Fruit fly (Drosophila melanogaster): ENCODE measurements around the gene Rsod.
A peak's percentile ranks its signal among the peaks of the same experiment; 100 is the strongest.

The Rsod gene

dm6 chr3R:30208766-30209484, 37.9 kb upstream of the Rsod start, which contains the start of gene RpS7 (continued):
- peak; percentile 55 for TF ChIP-seq CG10654 (GFP tag; optimal IDR thresholded peaks at IDR 0.05)
- TF ChIP-seq Usf (GFP tag; optimal IDR thresholded peaks at IDR 0.05), result peak; percentile 37
- peak; percentile 71 for TF ChIP-seq unpg (GFP tag; optimal IDR thresholded peaks at IDR 0.05)
- peak; percentile 39; the same call in 1 of the 2 replicates for TF ChIP-seq ssp (GFP tag; IDR thresholded peaks at IDR 0.05)
- TF ChIP-seq pum (GFP tag; optimal IDR thresholded peaks at IDR 0.05), result no peak
- TF ChIP-seq tx (GFP tag; optimal IDR thresholded peaks at IDR 0.05), result peak; percentile 15
- peak; percentile 45 for TF ChIP-seq Dip3 (GFP tag; optimal IDR thresholded peaks at IDR 0.05)
- no peak; the same call in 1 of the 2 replicates for TF ChIP-seq al (GFP tag; IDR thresholded peaks at IDR 0.05)
- peak; percentile 50 for TF ChIP-seq CG4854 (GFP tag; optimal IDR thresholded peaks at IDR 0.05)
- TF ChIP-seq btn (GFP tag; optimal IDR thresholded peaks at IDR 0.05), result peak; percentile 28
- TF ChIP-seq CG10431 (GFP tag; optimal IDR thresholded peaks at IDR 0.05), result peak; percentile 77
- TF ChIP-seq stwl (tag; optimal IDR thresholded peaks at IDR 0.05), result peak; percentile 55
- TF ChIP-seq CG7987 (GFP tag; optimal IDR thresholded peaks at IDR 0.05), result peak; percentile 93
- peak; percentile 49 for TF ChIP-seq CG18599 (GFP tag; optimal IDR thresholded peaks at IDR 0.05)
- TF ChIP-seq Awh (GFP tag; IDR thresholded peaks at IDR 0.05), result peak; percentile 83
- TF ChIP-seq trem (tag; optimal IDR thresholded peaks at IDR 0.05), result peak; percentile 34
- no peak for TF ChIP-seq vfl (GFP tag; optimal IDR thresholded peaks at IDR 0.05)
- TF ChIP-seq CG11085 (GFP tag; IDR thresholded peaks at IDR 0.05), result peak; percentile 80
- TF ChIP-seq run (tag; optimal IDR thresholded peaks at IDR 0.05), result peak; percentile 67
- peak; percentile 78 for TF ChIP-seq schlank (tag; optimal IDR thresholded peaks at IDR 0.05)
- peak in 1 of 3 experiments; percentile 30 for TF ChIP-seq lola (GFP tag; optimal IDR thresholded peaks at IDR 0.05)
- peak; percentile 78 for TF ChIP-seq CG17829 (tag; optimal IDR thresholded peaks at IDR 0.05)
- TF ChIP-seq Doc2 (GFP tag; IDR thresholded peaks at IDR 0.05), result no peak
- peak; percentile 54 for TF ChIP-seq pzg (GFP tag; optimal IDR thresholded peaks at IDR 0.05)
- TF ChIP-seq CG18011 (GFP tag; optimal IDR thresholded peaks at IDR 0.05), result peak; percentile 28
- no peak; the same call in 1 of the 2 replicates for TF ChIP-seq Taf1 (GFP tag; IDR thresholded peaks at IDR 0.05)
- peak; percentile 57; the same call in 1 of the 2 replicates for TF ChIP-seq CG43689 (GFP tag; IDR thresholded peaks at IDR 0.05)
- TF ChIP-seq crp (GFP tag; optimal IDR thresholded peaks at IDR 0.05), result peak in 1 of 2 experiments; percentile 35
- TF ChIP-seq D19A (tag; optimal IDR thresholded peaks at IDR 0.05), result peak; percentile 31
- no peak for TF ChIP-seq corto (GFP tag; optimal IDR thresholded peaks at IDR 0.05)
- TF ChIP-seq CG3163 (GFP tag; optimal IDR thresholded peaks at IDR 0.05), result peak; percentile 22
- TF ChIP-seq Eip74EF (GFP tag; optimal IDR thresholded peaks at IDR 0.05), result peak in 1 of 2 experiments; percentile 75
- TF ChIP-seq chm (GFP tag; IDR thresholded peaks at IDR 0.05), result peak; percentile 85
- peak; percentile 78 for TF ChIP-seq Asciz (GFP tag; optimal IDR thresholded peaks at IDR 0.05)
- peak; percentile 69; the same call in 2 of the 3 replicates for TF ChIP-seq Optix (GFP tag; IDR thresholded peaks at IDR 0.05)
- TF ChIP-seq bsh (GFP tag; optimal IDR thresholded peaks at IDR 0.05), result peak; percentile 48 to 65
- no peak for TF ChIP-seq abd-A (tag; optimal IDR thresholded peaks at IDR 0.05)
- peak; percentile 72 for TF ChIP-seq Fer3 (tag; optimal IDR thresholded peaks at IDR 0.05)
- TF ChIP-seq CG11723 (GFP tag; optimal IDR thresholded peaks at IDR 0.05), result peak; percentile 60
- TF ChIP-seq crc (GFP tag; optimal IDR thresholded peaks at IDR 0.05), result peak; percentile 30
- TF ChIP-seq Dll (GFP tag; IDR thresholded peaks at IDR 0.05; ENCODE audit: partially characterized antibody), result peak; percentile 99
- peak in 1 of 2 experiments; percentile 71 for TF ChIP-seq eve (GFP tag; optimal IDR thresholded peaks at IDR 0.05)
- peak; percentile 27 for TF ChIP-seq Fer2 (tag; optimal IDR thresholded peaks at IDR 0.05)
- peak; percentile 76 for TF ChIP-seq CG31365 (tag; optimal IDR thresholded peaks at IDR 0.05)
- TF ChIP-seq CG30020 (tag; optimal IDR thresholded peaks at IDR 0.05), result peak; percentile 47
- peak; percentile 73 for TF ChIP-seq CG1603 (tag; optimal IDR thresholded peaks at IDR 0.05)
- peak; percentile 5 to 72 for TF ChIP-seq Pdp1 (GFP tag; optimal IDR thresholded peaks at IDR 0.05)

Measured in whole organism, embryonic.